Worm (Caenorhabditis elegans): ENCODE data around the gene ZC412.5.

Gene ZC412.5

DNA sequence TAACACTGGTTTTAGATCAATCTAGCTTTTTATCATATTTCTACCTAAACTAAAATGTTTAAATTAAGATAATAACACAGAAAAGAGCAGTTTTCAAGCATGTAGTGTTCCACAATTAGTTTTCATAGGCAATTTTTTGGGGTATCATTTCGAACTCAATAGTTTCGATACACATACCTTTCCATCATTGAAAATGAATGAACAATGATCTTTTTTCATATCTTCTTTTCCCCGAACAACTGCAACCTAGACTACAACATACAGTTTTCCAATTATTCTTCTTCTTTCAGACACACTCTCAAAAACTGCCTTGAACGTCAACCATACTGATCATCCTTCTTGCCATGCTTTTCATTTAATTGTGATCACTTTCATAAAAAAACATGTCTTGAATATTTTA is 51.1 kb downstream of the ZC412.5 start, which contains the start of gene W06A7.4:
Gene W06A7.4 (plus strand): TSS at position 301 of the 400 bp plus-strand sequence.
- TF ChIP-seq hnd-1 (tag; optimal IDR thresholded peaks at IDR 0.05) (no peak), F13C5.2 (tag; optimal IDR thresholded peaks at IDR 0.05) (no peak), tbx-37 (GFP tag; conservative IDR thresholded peaks at IDR 0.05) (no peak), sea-1 (GFP tag; conservative IDR thresholded peaks at IDR 0.05) (no peak), flt-1 (GFP tag; IDR thresholded peaks at IDR 0.05) (no peak), scrt-1 (GFP tag; IDR thresholded peaks at IDR 0.05) (no peak), pes-1 (GFP tag; IDR thresholded peaks at IDR 0.05) (no peak), ceh-13 (GFP tag; optimal IDR thresholded peaks at IDR 0.05) (no peak), hmg-4 (GFP tag; optimal IDR thresholded peaks at IDR 0.05) (no peak), aly-1 (tag; optimal IDR thresholded peaks at IDR 0.05) (no peak), tra-4 (tag; optimal IDR thresholded peaks at IDR 0.05) (no peak), ceh-36 (tag; optimal IDR thresholded peaks at IDR 0.05) (no peak), ama-1 (optimal IDR thresholded peaks at IDR 0.05) (no peak), ets-7 (tag; optimal IDR thresholded peaks at IDR 0.05) (no peak), hmbx-1 (tag; optimal IDR thresholded peaks at IDR 0.05) (no peak), B0310.2 (tag; optimal IDR thresholded peaks at IDR 0.05) (no peak), tbx-11 (GFP tag; IDR thresholded peaks at IDR 0.05) (no peak)
